Fruit fly (Drosophila melanogaster): ENCODE results near the gene CG6770.

CG6770 gene

DNA sequence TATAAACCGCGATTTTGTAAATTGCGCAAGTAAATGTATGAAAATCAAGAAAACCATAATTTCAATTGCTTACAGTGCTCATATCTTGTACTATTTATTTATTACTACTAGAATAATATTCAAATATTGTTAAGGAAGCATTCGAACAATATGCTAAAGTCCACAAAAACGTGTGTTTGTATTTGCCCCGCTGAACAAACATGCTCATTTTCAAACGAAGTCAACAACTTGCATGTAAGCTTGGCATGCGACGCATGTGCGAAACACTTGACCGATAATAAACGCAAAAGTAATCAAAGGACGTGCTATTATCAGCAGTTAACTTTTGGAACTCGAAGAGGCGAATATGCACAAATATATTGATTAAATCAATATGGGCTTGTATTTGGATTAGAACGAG lies 24.7 kb downstream of the CG6770 start (continued):
- TF ChIP-seq kah (GFP tag; optimal IDR thresholded peaks at IDR 0.05) (no peak), CG7928 (GFP tag; optimal IDR thresholded peaks at IDR 0.05) (no peak), CG7271 (tag; optimal IDR thresholded peaks at IDR 0.05) (peak; percentile 29), CG10209 (GFP tag; optimal IDR thresholded peaks at IDR 0.05) (peak; percentile 83), jing (GFP tag; optimal IDR thresholded peaks at IDR 0.05) (no peak), stwl (tag; optimal IDR thresholded peaks at IDR 0.05) (no peak), CG13287 (GFP tag; IDR thresholded peaks at IDR 0.05; ENCODE audit: partially characterized antibody) (no peak), CG4707 (GFP tag; optimal IDR thresholded peaks at IDR 0.05) (peak; percentile 77), unc-4 (GFP tag; IDR thresholded peaks at IDR 0.05; ENCODE audit: partially characterized antibody) (no peak), CG13775 (GFP tag; optimal IDR thresholded peaks at IDR 0.05) (peak; percentile 26), Fer1 (GFP tag; optimal IDR thresholded peaks at IDR 0.05) (peak; percentile 59), Lim3 (GFP tag; IDR thresholded peaks at IDR 0.05) (no peak), ewg (GFP tag; optimal IDR thresholded peaks at IDR 0.05) (peak; percentile 59), tup (GFP tag; optimal IDR thresholded peaks at IDR 0.05) (peak; percentile 70), luna (GFP tag; optimal IDR thresholded peaks at IDR 0.05) (no peak), HmgD (GFP tag; optimal IDR thresholded peaks at IDR 0.05) (no peak), HHEX (GFP tag; optimal IDR thresholded peaks at IDR 0.05) (peak; percentile 77), Opbp (GFP tag; IDR thresholded peaks at IDR 0.05; ENCODE audit: partially characterized antibody) (no peak), Awh (GFP tag; IDR thresholded peaks at IDR 0.05) (0 out of 2 replicates have a peak, but pooled peaks have one; percentile 19), CG7357 (GFP tag; IDR thresholded peaks at IDR 0.05) (no peak), Ada2b (GFP tag; IDR thresholded peaks at IDR 0.05) (peak; percentile 19; the same call in 1 of the 2 replicates), Sry-δ (GFP tag; optimal IDR thresholded peaks at IDR 0.05) (peak; percentile 4), CG2129 (GFP tag; IDR thresholded peaks at IDR 0.05; ENCODE audit: partially characterized antibody) (no peak), CG16863 (GFP tag; optimal IDR thresholded peaks at IDR 0.05) (peak; percentile 37), ranshi (GFP tag; IDR thresholded peaks at IDR 0.05) (peak; percentile 61; the same call in 1 of the 2 replicates), CG12236 (GFP tag; optimal IDR thresholded peaks at IDR 0.05) (peak; percentile 63), H2.0 (GFP tag; IDR thresholded peaks at IDR 0.05) (no peak), CG6683 (GFP tag; optimal IDR thresholded peaks at IDR 0.05) (peak; percentile 47), Bteb2 (GFP tag; optimal IDR thresholded peaks at IDR 0.05) (peak; percentile 33), CG15269 (tag; optimal IDR thresholded peaks at IDR 0.05) (peak; percentile 63), MTF-1 (GFP tag; optimal IDR thresholded peaks at IDR 0.05; ENCODE audit: borderline replicate concordance) (peak; percentile 78), Xrp1 (GFP tag; IDR thresholded peaks at IDR 0.05) (peak; percentile 72), schlank (tag; optimal IDR thresholded peaks at IDR 0.05) (peak; percentile 75), NK7.1 (GFP tag; optimal IDR thresholded peaks at IDR 0.05) (no peak), lilli (GFP tag; optimal IDR thresholded peaks at IDR 0.05) (peak; percentile 26), sim (GFP tag; IDR thresholded peaks at IDR 0.05) (no peak), sqz (GFP tag; optimal IDR thresholded peaks at IDR 0.05) (no peak), Bgb (GFP tag; IDR thresholded peaks at IDR 0.05; ENCODE audit: partially characterized antibody) (no peak), Six4 (GFP tag; optimal IDR thresholded peaks at IDR 0.05) (peak; percentile 34), CG42726 (GFP tag; IDR thresholded peaks at IDR 0.05; ENCODE audit: partially characterized antibody) (no peak), fru (optimal IDR thresholded peaks at IDR 0.05) (no peak), CG31365 (tag; optimal IDR thresholded peaks at IDR 0.05) (peak; percentile 1), Bdp1 (GFP tag; optimal IDR thresholded peaks at IDR 0.05) (peak; percentile 51), CG2712 (tag; optimal IDR thresholded peaks at IDR 0.05) (peak; percentile 26), mirr (GFP tag; optimal IDR thresholded peaks at IDR 0.05) (peak; percentile 27), CG34224 (GFP tag; IDR thresholded peaks at IDR 0.05; ENCODE audit: partially characterized antibody) (no peak), Abd-B (GFP tag; optimal IDR thresholded peaks at IDR 0.05) (no peak), CG12071 (GFP tag; optimal IDR thresholded peaks at IDR 0.05) (peak; percentile 73), Vsx1 (GFP tag; optimal IDR thresholded peaks at IDR 0.05) (peak; percentile 81), CG10147 (GFP tag; optimal IDR thresholded peaks at IDR 0.05) (peak; percentile 34)
